Worm (Caenorhabditis elegans): ENCODE data around the gene T24H7.9.

DNA sequence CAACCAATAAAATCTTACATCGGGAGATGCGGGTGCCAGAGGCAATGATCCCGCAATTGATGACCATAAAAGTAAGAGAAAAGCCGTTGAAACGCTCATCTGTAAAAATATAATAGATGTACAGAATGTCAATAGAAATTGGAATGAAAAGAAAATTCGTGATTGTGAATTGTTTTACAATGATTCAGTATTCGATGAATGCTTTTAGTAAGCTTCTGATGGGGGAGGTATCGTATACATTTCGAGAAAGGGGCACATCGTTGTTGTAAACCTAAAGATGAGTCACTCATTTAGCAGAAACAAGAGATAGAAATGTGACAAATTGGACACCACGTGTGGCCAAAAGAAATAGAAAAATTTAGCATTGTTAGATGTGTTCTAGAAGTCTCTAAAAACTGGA is 12.7 kb downstream of the T24H7.9 start, which contains the start of gene C30B5.6:
- TF ChIP-seq egl-27 (tag; optimal IDR thresholded peaks at IDR 0.05): no peak
- TF ChIP-seq mdl-1 (tag; optimal IDR thresholded peaks at IDR 0.05): no peak
- no peak for TF ChIP-seq dmd-9 (GFP tag; IDR thresholded peaks at IDR 0.05)
- TF ChIP-seq F44E2.7 (GFP tag; IDR thresholded peaks at IDR 0.05): no peak
- no peak for TF ChIP-seq lin-15B (tag; optimal IDR thresholded peaks at IDR 0.05)
- TF ChIP-seq ceh-32 (tag; optimal IDR thresholded peaks at IDR 0.05; ENCODE audit: poor library complexity): no peak
- no peak for TF ChIP-seq mep-1 (tag; optimal IDR thresholded peaks at IDR 0.05)
- no peak for TF ChIP-seq jun-1 (tag; optimal IDR thresholded peaks at IDR 0.05)
- TF ChIP-seq unc-62 (GFP tag; optimal IDR thresholded peaks at IDR 0.05 in 1 of 2): no peak
- no peak for TF ChIP-seq unc-62 (tag; optimal IDR thresholded peaks at IDR 0.05)
- TF ChIP-seq set-16 (GFP tag; IDR thresholded peaks at IDR 0.05): no peak

Data from whole organism, L4 larva.